Fruit fly (Drosophila melanogaster): ENCODE results near the gene wnd.

DNA sequence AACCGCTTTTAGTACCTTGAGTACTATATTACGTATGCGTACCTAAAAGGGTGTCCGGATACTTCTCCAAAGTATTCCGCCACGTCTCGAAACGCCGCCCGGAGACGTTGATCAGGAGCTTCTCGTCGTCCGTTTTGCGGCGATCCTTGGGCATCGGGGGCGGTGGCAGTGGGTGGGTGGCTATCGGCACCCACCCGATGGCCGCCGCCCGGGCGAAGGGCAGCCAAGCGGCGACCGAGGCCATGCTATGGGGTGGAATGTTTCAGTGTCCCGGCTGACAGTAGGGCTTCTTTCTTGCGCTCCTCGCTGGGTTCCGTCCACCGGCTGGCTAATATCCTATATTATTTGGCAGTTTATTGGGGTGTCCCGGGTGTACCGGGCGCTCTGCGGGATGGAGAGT lies 61.1 kb downstream of the wnd start:
- no peak for TF ChIP-seq Dll (optimal IDR thresholded peaks at IDR 0.05)
- TF ChIP-seq pan (optimal IDR thresholded peaks at IDR 0.05) = no peak
- no peak for TF ChIP-seq psq (optimal IDR thresholded peaks at IDR 0.05)
- no peak for TF ChIP-seq EcR (GFP tag; optimal IDR thresholded peaks at IDR 0.05)
- no peak for TF ChIP-seq CG8478 (optimal IDR thresholded peaks at IDR 0.05)
